Fruit fly (Drosophila melanogaster) whole organism: ENCODE results near the gene cocoon.

Experiments
- CG8478 ChIP-seq: fragments of >200 bp; optimal IDR thresholded peaks from 2 replicates; lab custom pipeline; 2018; ENCODE audit warnings: inconsistent platforms
- psq ChIP-seq: fragments of >200 bp; optimal IDR thresholded peaks from 2 replicates; lab custom pipeline; 2017
- usp ChIP-seq: fragments of >200 bp; optimal IDR thresholded peaks from 2 replicates; lab custom pipeline; 2017; ENCODE audit warnings: missing biosample characterization, missing genetic modification characterization, mixed read lengths

DNA sequence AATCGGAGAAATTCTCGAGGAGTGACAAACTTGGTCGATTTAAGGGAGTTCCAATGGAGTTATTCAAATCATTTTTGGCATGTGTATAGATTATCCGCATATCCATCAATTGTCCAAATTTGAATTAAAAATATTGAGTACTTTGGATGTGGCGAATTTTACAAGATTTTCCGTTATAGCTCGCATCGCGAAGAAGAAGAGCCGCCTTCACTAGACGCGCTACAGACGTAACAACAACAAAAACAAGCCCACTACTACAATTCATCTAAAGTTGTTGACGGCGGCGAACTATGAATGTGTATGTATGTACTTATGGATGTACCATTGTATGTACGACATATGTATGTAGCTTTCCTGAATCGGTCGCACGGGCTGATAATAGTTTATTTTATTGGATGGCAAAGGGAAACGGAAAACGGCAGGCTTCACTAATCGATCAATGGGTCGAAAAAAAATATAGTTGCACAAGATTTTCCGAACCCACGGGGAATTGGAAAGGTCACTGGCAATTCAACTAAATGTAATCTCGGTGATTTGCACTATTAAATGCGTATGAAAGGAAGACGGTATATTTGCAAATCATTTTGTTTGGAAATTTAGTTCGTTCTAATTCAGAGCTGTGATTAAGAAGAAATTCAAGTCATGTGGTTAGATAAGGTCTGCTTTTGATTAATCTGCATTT is 41.0 kb upstream of the cocoon start:
- TF ChIP-seq CG8478 (lab: Kevin White, UChicago) (no peak), usp (GFP tag; lab: Kevin White, UChicago) (no peak), psq (lab: Kevin White, UChicago) (no peak)
